Fruit fly (Drosophila melanogaster): ENCODE data around the gene Nna1.

Nna1 gene

DNA sequence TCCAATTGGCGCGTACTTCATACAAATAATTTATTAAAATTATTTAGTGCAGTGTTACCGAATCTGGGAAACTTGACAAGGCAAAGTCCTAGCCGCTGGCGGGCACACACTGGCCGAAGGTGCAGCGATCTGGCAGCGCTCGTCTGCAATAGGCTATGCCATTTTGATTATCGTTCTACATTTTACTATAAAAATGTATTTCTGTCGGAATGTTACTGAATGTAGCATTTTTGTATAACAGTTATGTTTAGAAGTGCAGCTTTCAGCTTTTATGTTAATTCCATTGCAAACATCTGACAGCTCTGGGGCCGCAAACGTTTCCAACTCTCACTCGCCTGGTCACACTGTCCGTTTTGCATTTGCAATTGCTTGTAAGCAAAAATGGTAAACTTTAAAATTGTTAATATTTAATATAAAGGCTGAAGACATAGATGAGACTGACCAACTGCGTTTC is 52.5 kb downstream of the Nna1 start, which contains the start of gene Grip91 (continued):
- TF ChIP-seq Hr78 (GFP tag; optimal IDR thresholded peaks at IDR 0.05) (no peak), C15 (GFP tag; IDR thresholded peaks at IDR 0.05) (no peak), CG2889 (GFP tag; IDR thresholded peaks at IDR 0.05) (no peak), ftz-f1 (GFP tag; optimal IDR thresholded peaks at IDR 0.05) (no peak), CG4424 (GFP tag; optimal IDR thresholded peaks at IDR 0.05) (no peak), Ravus (GFP tag; IDR thresholded peaks at IDR 0.05) (no peak), B-H2 (GFP tag; optimal IDR thresholded peaks at IDR 0.05) (no peak), CG1602 (GFP tag; optimal IDR thresholded peaks at IDR 0.05) (no peak), CG8290 (GFP tag; optimal IDR thresholded peaks at IDR 0.05) (peak; percentile 25), CG8290 (tag; optimal IDR thresholded peaks at IDR 0.05) (peak in 1 of 2 experiments; percentile 29), ATbp (GFP tag; optimal IDR thresholded peaks at IDR 0.05) (no peak), inv (GFP tag; IDR thresholded peaks at IDR 0.05; ENCODE audit: partially characterized antibody) (0 out of 2 replicates have a peak, but pooled peaks have one; percentile 24), br (optimal IDR thresholded peaks at IDR 0.05) (no peak), hb (GFP tag; IDR thresholded peaks at IDR 0.05; ENCODE audit: partially characterized antibody) (no peak), CG8478 (optimal IDR thresholded peaks at IDR 0.05) (no peak), CG4404 (GFP tag; IDR thresholded peaks at IDR 0.05) (no peak), NfI (GFP tag; optimal IDR thresholded peaks at IDR 0.05) (no peak), CG33557 (GFP tag; optimal IDR thresholded peaks at IDR 0.05) (no peak), CG10959 (GFP tag; IDR thresholded peaks at IDR 0.05) (no peak), CG11504 (tag; optimal IDR thresholded peaks at IDR 0.05) (peak; percentile 15), CG14860 (GFP tag; IDR thresholded peaks at IDR 0.05; ENCODE audit: partially characterized antibody) (no peak), zfh2 (GFP tag; optimal IDR thresholded peaks at IDR 0.05) (peak; percentile 11), CG7745 (tag; optimal IDR thresholded peaks at IDR 0.05) (no peak), shn (GFP tag; optimal IDR thresholded peaks at IDR 0.05) (no peak), Fer2 (tag; optimal IDR thresholded peaks at IDR 0.05) (no peak), phol (tag; optimal IDR thresholded peaks at IDR 0.05) (peak; percentile 78), CG2875 (GFP tag; optimal IDR thresholded peaks at IDR 0.05) (no peak), cato (GFP tag; optimal IDR thresholded peaks at IDR 0.05; ENCODE audit: borderline replicate concordance) (no peak), dimm (GFP tag; IDR thresholded peaks at IDR 0.05) (no peak), abd-A (tag; optimal IDR thresholded peaks at IDR 0.05) (no peak), CG13775 (GFP tag; optimal IDR thresholded peaks at IDR 0.05) (no peak), en (GFP tag; optimal IDR thresholded peaks at IDR 0.05) (no peak), PHDP (tag; optimal IDR thresholded peaks at IDR 0.05) (no peak), CG13424 (tag; optimal IDR thresholded peaks at IDR 0.05) (no peak), CG9609 (GFP tag; optimal IDR thresholded peaks at IDR 0.05) (no peak), sens-2 (GFP tag; IDR thresholded peaks at IDR 0.05) (no peak), vvl (GFP tag; IDR thresholded peaks at IDR 0.05) (no peak), tna (GFP tag; IDR thresholded peaks at IDR 0.05; ENCODE audit: partially characterized antibody) (no peak), Ets65A (GFP tag) (peak; percentile 53), E2f2 (GFP tag; IDR thresholded peaks at IDR 0.05) (peak; percentile 77), CG30020 (tag; optimal IDR thresholded peaks at IDR 0.05) (peak; percentile 33), CG4282 (GFP tag; optimal IDR thresholded peaks at IDR 0.05) (no peak), NC2α (GFP tag; optimal IDR thresholded peaks at IDR 0.05) (no peak), D (optimal IDR thresholded peaks at IDR 0.05) (no peak), D (GFP tag; optimal IDR thresholded peaks at IDR 0.05) (no peak), Antp (GFP tag; optimal IDR thresholded peaks at IDR 0.05) (no peak), HHEX (GFP tag; optimal IDR thresholded peaks at IDR 0.05) (no peak), ato (GFP tag; IDR thresholded peaks at IDR 0.05; ENCODE audit: partially characterized antibody) (no peak), CG11695 (GFP tag; IDR thresholded peaks at IDR 0.05) (no peak), crc (GFP tag; optimal IDR thresholded peaks at IDR 0.05) (no peak), CG18619 (GFP tag; optimal IDR thresholded peaks at IDR 0.05) (no peak), CG3407 (GFP tag; optimal IDR thresholded peaks at IDR 0.05) (no peak), MBD-R2 (GFP tag; IDR thresholded peaks at IDR 0.05) (peak; percentile 80)
